Fruit fly (Drosophila melanogaster): ENCODE results near the gene CG46339.

The CG46339 gene

dm6 chr3R:26988412-26988981 is 72.9 kb downstream of the CG46339 start, which contains the start of gene CG31075 (continued):
- TF ChIP-seq Nf-YA (GFP tag; IDR thresholded peaks at IDR 0.05) (peak; percentile 52), Kr (GFP tag; optimal IDR thresholded peaks at IDR 0.05) (no peak), CG12391 (tag; optimal IDR thresholded peaks at IDR 0.05) (peak; percentile 41), CG3163 (GFP tag; optimal IDR thresholded peaks at IDR 0.05) (no peak), CG3281 (GFP tag; optimal IDR thresholded peaks at IDR 0.05) (peak; percentile 69), Sin3A (optimal IDR thresholded peaks at IDR 0.05) (no peak), tin (GFP tag; optimal IDR thresholded peaks at IDR 0.05) (peak; percentile 12), CG31224 (GFP tag; IDR thresholded peaks at IDR 0.05) (no peak; the same call in 1 of the 2 replicates), CG9817 (tag; optimal IDR thresholded peaks at IDR 0.05) (peak; percentile 48), onecut (GFP tag; IDR thresholded peaks at IDR 0.05) (peak; percentile 79), CG1792 (GFP tag; optimal IDR thresholded peaks at IDR 0.05) (no peak), CG7357 (GFP tag; IDR thresholded peaks at IDR 0.05) (no peak), CG11247 (GFP tag; IDR thresholded peaks at IDR 0.05) (peak; percentile 25; the same call in 1 of the 2 replicates), CG17612 (GFP tag; IDR thresholded peaks at IDR 0.05) (no peak), aop (GFP tag; IDR thresholded peaks at IDR 0.05) (no peak), vnd (GFP tag; IDR thresholded peaks at IDR 0.05; ENCODE audit: partially characterized antibody) (no peak), BEAF-32 (GFP tag; optimal IDR thresholded peaks at IDR 0.05) (no peak), bcd (GFP tag; optimal IDR thresholded peaks at IDR 0.05) (peak; percentile 37), ttk (GFP tag; IDR thresholded peaks at IDR 0.05) (peak; percentile 36; the same call in 1 of the 2 replicates), grn (GFP tag; optimal IDR thresholded peaks at IDR 0.05) (no peak), nau (GFP tag; optimal IDR thresholded peaks at IDR 0.05) (peak; percentile 7), MTF-1 (GFP tag; optimal IDR thresholded peaks at IDR 0.05; ENCODE audit: borderline replicate concordance) (no peak), CG1647 (GFP tag; optimal IDR thresholded peaks at IDR 0.05) (no peak), her (GFP tag; optimal IDR thresholded peaks at IDR 0.05) (no peak), CG18599 (GFP tag; optimal IDR thresholded peaks at IDR 0.05) (peak; percentile 87), hbn (GFP tag; IDR thresholded peaks at IDR 0.05; ENCODE audit: partially characterized antibody) (no peak), CG4328 (GFP tag; optimal IDR thresholded peaks at IDR 0.05) (no peak), CG9932 (GFP tag; IDR thresholded peaks at IDR 0.05) (peak; percentile 86), unpg (GFP tag; optimal IDR thresholded peaks at IDR 0.05) (peak; percentile 52), fru (optimal IDR thresholded peaks at IDR 0.05) (no peak), NFAT (GFP tag; IDR thresholded peaks at IDR 0.05) (peak; percentile 39; the same call in 1 of the 2 replicates), Max (GFP tag; optimal IDR thresholded peaks at IDR 0.05) (peak; percentile 54), pros (GFP tag; optimal IDR thresholded peaks at IDR 0.05) (no peak), Oaz (GFP tag; IDR thresholded peaks at IDR 0.05) (peak; percentile 62), HLH3B (GFP tag; IDR thresholded peaks at IDR 0.05) (peak; percentile 67), CG17361 (GFP tag; IDR thresholded peaks at IDR 0.05) (no peak), slbo (GFP tag; IDR thresholded peaks at IDR 0.05) (peak; percentile 83), eve (GFP tag; optimal IDR thresholded peaks at IDR 0.05) (no peak), CG8924 (tag; optimal IDR thresholded peaks at IDR 0.05) (peak; percentile 51), HLHmδ (GFP tag; optimal IDR thresholded peaks at IDR 0.05) (no peak), Deaf1 (tag; optimal IDR thresholded peaks at IDR 0.05) (peak; percentile 29), Six4 (GFP tag; optimal IDR thresholded peaks at IDR 0.05) (no peak), CG17568 (GFP tag; optimal IDR thresholded peaks at IDR 0.05) (no peak), CG10543 (GFP tag; optimal IDR thresholded peaks at IDR 0.05) (no peak), CHES-1-like (GFP tag; optimal IDR thresholded peaks at IDR 0.05) (no peak), Atf3 (GFP tag; optimal IDR thresholded peaks at IDR 0.05) (no peak), ind (GFP tag; optimal IDR thresholded peaks at IDR 0.05) (peak; percentile 56), CG17802 (tag; optimal IDR thresholded peaks at IDR 0.05) (no peak), nerfin-1 (tag; optimal IDR thresholded peaks at IDR 0.05) (no peak), CG2120 (GFP tag; optimal IDR thresholded peaks at IDR 0.05) (peak; percentile 65), CG10147 (GFP tag; optimal IDR thresholded peaks at IDR 0.05) (peak; percentile 63)
